ENCODE assay signal across 1 worm cellular context in genomic region chrIV:11314885-11315284, ce11.
TF ChIP-seq lines count a peak whose summit lies in the region.

Gene B0035.3, minus strand, starts transcription at chrIV:11314998.
Gene B0035.22, plus strand, starts transcription at chrIV:11315153.
Gene pfd-4, plus strand, starts transcription at chrIV:11315207.

TF ChIP-seq in whole organism, L1 larva, 84 proteins besides CTCF, POLR2A, EP300 and RAD21 (continued from another document):
- TF ChIP-seq nhr-85 (tag; lab: Kevin White, UChicago) (peak; percentile 84), lin-35 (GFP tag; optimal IDR thresholded peaks at IDR 0.05; lab: Kevin White, UChicago) (peak; percentile 35 to 50), dpl-1 (GFP tag; optimal IDR thresholded peaks at IDR 0.05; lab: Kevin White, UChicago) (peak; percentile 41 to 57 (median 45)), sox-4 (tag; optimal IDR thresholded peaks at IDR 0.05; lab: Kevin White, UChicago) (peak; percentile 67), ets-5 (GFP tag; IDR thresholded peaks at IDR 0.05; lab: Robert Waterston, UW) (no peak), xbp-1 (tag; optimal IDR thresholded peaks at IDR 0.05; lab: Kevin White, UChicago) (peak; percentile 72), ceh-90 (tag; optimal IDR thresholded peaks at IDR 0.05; lab: Kevin White, UChicago) (peak; percentile 87), tlp-1 (tag; optimal IDR thresholded peaks at IDR 0.05; lab: Kevin White, UChicago) (no peak), grh-1 (GFP tag; IDR thresholded peaks at IDR 0.05; lab: Robert Waterston, UW) (no peak), nhr-19 (GFP tag; conservative IDR thresholded peaks at IDR 0.05; lab: Robert Waterston, UW) (peak; percentile 58), elt-2 (tag; optimal IDR thresholded peaks at IDR 0.05; lab: Kevin White, UChicago) (no peak), alr-1 (tag; optimal IDR thresholded peaks at IDR 0.05; lab: Kevin White, UChicago; ENCODE audit: borderline replicate concordance) (no peak), nhr-71 (tag; optimal IDR thresholded peaks at IDR 0.05; lab: Kevin White, UChicago) (peak; percentile 82), mef-2 (tag; optimal IDR thresholded peaks at IDR 0.05; lab: Kevin White, UChicago) (no peak), ces-1 (GFP tag; optimal IDR thresholded peaks at IDR 0.05; lab: Kevin White, UChicago) (no peak), nhr-90 (tag; optimal IDR thresholded peaks at IDR 0.05; lab: Kevin White, UChicago; ENCODE audit: poor library complexity) (peak; percentile 86), vab-15 (tag; optimal IDR thresholded peaks at IDR 0.05; lab: Kevin White, UChicago) (no peak), lin-13 (GFP tag; optimal IDR thresholded peaks at IDR 0.05; lab: Kevin White, UChicago) (no peak), lin-39 (tag; optimal IDR thresholded peaks at IDR 0.05; lab: Kevin White, UChicago) (no peak), aha-1 (tag; optimal IDR thresholded peaks at IDR 0.05; lab: Kevin White, UChicago) (no peak), nhr-20 (tag; optimal IDR thresholded peaks at IDR 0.05; lab: Kevin White, UChicago) (peak; percentile 70), snpc-4 (tag; optimal IDR thresholded peaks at IDR 0.05; lab: Kevin White, UChicago) (peak; percentile 44), unc-130 (tag; optimal IDR thresholded peaks at IDR 0.05; lab: Kevin White, UChicago) (peak; percentile 45), Y116A8C.19 (tag; optimal IDR thresholded peaks at IDR 0.05; lab: Kevin White, UChicago; ENCODE audit: borderline replicate concordance) (peak; percentile 46), lin-15B (tag; optimal IDR thresholded peaks at IDR 0.05; lab: Kevin White, UChicago) (peak; percentile 77), unc-30 (tag; optimal IDR thresholded peaks at IDR 0.05; lab: Kevin White, UChicago) (no peak), aly-2 (tag; optimal IDR thresholded peaks at IDR 0.05; lab: Kevin White, UChicago) (peak; percentile 33), C16A3.4 (tag; optimal IDR thresholded peaks at IDR 0.05; lab: Kevin White, UChicago) (peak; percentile 33), hpl-2 (GFP tag; optimal IDR thresholded peaks at IDR 0.05; lab: Kevin White, UChicago) (no peak), blmp-1 (tag; optimal IDR thresholded peaks at IDR 0.05; lab: Kevin White, UChicago) (peak; percentile 39), nhr-237 (tag; optimal IDR thresholded peaks at IDR 0.05; lab: Kevin White, UChicago) (no peak), ztf-11 (tag; optimal IDR thresholded peaks at IDR 0.05; lab: Kevin White, UChicago) (peak in 1 of 2 experiments; percentile 83), mab-9 (GFP tag; IDR thresholded peaks at IDR 0.05; lab: Robert Waterston, UW) (no peak), nhr-47 (tag; optimal IDR thresholded peaks at IDR 0.05; lab: Kevin White, UChicago) (peak; percentile 82), C04F5.9 (tag; optimal IDR thresholded peaks at IDR 0.05; lab: Kevin White, UChicago) (peak; percentile 73), nhr-84 (tag; optimal IDR thresholded peaks at IDR 0.05; lab: Kevin White, UChicago) (no peak), pag-3 (tag; optimal IDR thresholded peaks at IDR 0.05; lab: Kevin White, UChicago; ENCODE audit: borderline replicate concordance, insufficient read depth) (no peak), hlh-4 (tag; optimal IDR thresholded peaks at IDR 0.05; lab: Kevin White, UChicago) (no peak), snu-23 (GFP tag; optimal IDR thresholded peaks at IDR 0.05; lab: Kevin White, UChicago) (peak; percentile 76), F16B12.6 (tag; optimal IDR thresholded peaks at IDR 0.05; lab: Kevin White, UChicago) (no peak), lsy-2 (tag; optimal IDR thresholded peaks at IDR 0.05; lab: Kevin White, UChicago) (peak; percentile 70 to 79), ceh-8 (GFP tag; optimal IDR thresholded peaks at IDR 0.05; lab: Kevin White, UChicago) (no peak)
